Fruit fly (Drosophila melanogaster) whole organism, embryonic: Measurements from ENCODE around the gene CG14664.

Experiments
- CG10147 ChIP-seq: fragments of 200-800 bp; sonication (Bioruptor generic); optimal IDR thresholded peaks from 2 replicates; lab custom pipeline; 2019; ENCODE audit warnings: missing biosample characterization, mild to moderate bottlenecking, missing genetic modification characterization, moderate library complexity
- CG10209 ChIP-seq: fragments of 200-800 bp; sonication (Bioruptor generic); optimal IDR thresholded peaks from 3 replicates; lab custom pipeline; 2017; ENCODE audit warnings: missing biosample characterization, mild to moderate bottlenecking, missing genetic modification characterization, missing genetic modification reagents
- CG10979 ChIP-seq: fragments of 200-800 bp; sonication (Bioruptor generic); optimal IDR thresholded peaks from 2 replicates; lab custom pipeline; 2018; ENCODE audit warnings: missing biosample characterization, mild to moderate bottlenecking, missing genetic modification characterization, moderate library complexity
- CG12104 ChIP-seq: fragments of 200-800 bp; sonication (Bioruptor generic); optimal IDR thresholded peaks from 3 replicates; lab custom pipeline; 2016; ENCODE audit warnings: missing biosample characterization, missing genetic modification characterization
- CG12769 ChIP-seq: fragments of 200-800 bp; sonication (Bioruptor generic); optimal IDR thresholded peaks from 2 replicates; lab custom pipeline; 2019; ENCODE audit warnings: missing biosample characterization, mild to moderate bottlenecking, missing genetic modification characterization, moderate library complexity
- CG13296 ChIP-seq: fragments of 200-800 bp; sonication (Bioruptor generic); optimal IDR thresholded peaks from 3 replicates; lab custom pipeline; 2018; ENCODE audit warnings: missing biosample characterization, mild to moderate bottlenecking, missing genetic modification characterization
- CG13775 ChIP-seq: fragments of 200-800 bp; sonication (Bioruptor generic); optimal IDR thresholded peaks from 3 replicates; lab custom pipeline; 2017; ENCODE audit warnings: missing biosample characterization, mild to moderate bottlenecking, missing genetic modification characterization
- CG1603 ChIP-seq: fragments of 200-800 bp; sonication (Bioruptor generic); optimal IDR thresholded peaks from 2 replicates; lab custom pipeline; 2019; ENCODE audit warnings: missing biosample characterization, mild to moderate bottlenecking, missing genetic modification characterization, moderate library complexity
- CG17359 ChIP-seq: fragments of 200-800 bp; sonication (Bioruptor generic); optimal IDR thresholded peaks from 3 replicates; lab custom pipeline; 2018; ENCODE audit warnings: missing biosample characterization, mild to moderate bottlenecking, missing genetic modification characterization, moderate library complexity
- CG17568 ChIP-seq: fragments of 200-800 bp; sonication (Bioruptor generic); optimal IDR thresholded peaks from 2 replicates; lab custom pipeline; 2018; ENCODE audit warnings: missing biosample characterization, mild to moderate bottlenecking, missing genetic modification characterization, moderate library complexity
- CG2116 ChIP-seq: fragments of 200-800 bp; sonication (Bioruptor generic); optimal IDR thresholded peaks from 3 replicates; lab custom pipeline; 2018; ENCODE audit warnings: missing biosample characterization, mild to moderate bottlenecking, missing genetic modification characterization
- CG2199 ChIP-seq: fragments of 200-800 bp; sonication (Bioruptor generic); IDR thresholded peaks from 3 replicates; pipeline ENCODE4 v1.3.6; 2022; ENCODE audit warnings: missing biosample characterization, missing genetic modification characterization
- CG30431 ChIP-seq: fragments of 200-800 bp; sonication (Bioruptor generic); optimal IDR thresholded peaks from 2 replicates; lab custom pipeline; 2017; ENCODE audit warnings: missing biosample characterization, missing genetic modification characterization
- CG3847 ChIP-seq: fragments of 200-800 bp; sonication (Bioruptor generic); IDR thresholded peaks from 2 replicates; pipeline ENCODE4 v1.3.6; 2022; ENCODE audit warnings: missing biosample characterization, missing genetic modification characterization
- CG4328 ChIP-seq: fragments of 200-800 bp; sonication (Bioruptor generic); optimal IDR thresholded peaks from 3 replicates; lab custom pipeline; 2017; ENCODE audit warnings: missing biosample characterization, missing genetic modification reagents, missing genetic modification characterization
- CG4424 ChIP-seq: fragments of 200-800 bp; sonication (Bioruptor generic); optimal IDR thresholded peaks from 3 replicates; lab custom pipeline; 2016; ENCODE audit warnings: missing biosample characterization, missing genetic modification characterization
- CG7271 ChIP-seq: fragments of 200-800 bp; sonication (Bioruptor generic); optimal IDR thresholded peaks from 2 replicates; lab custom pipeline; 2018; ENCODE audit warnings: missing biosample characterization, mild to moderate bottlenecking, missing genetic modification characterization, moderate library complexity
- CG7928 ChIP-seq: fragments of 200-800 bp; sonication (Bioruptor generic); optimal IDR thresholded peaks from 2 replicates; lab custom pipeline; 2017; ENCODE audit warnings: missing biosample characterization, mild to moderate bottlenecking, missing genetic modification characterization
- CG8290 ChIP-seq, 3 experiments: fragments of 200-800 bp; sonication (Bioruptor generic); optimal IDR thresholded peaks; 2 replicates each; lab custom pipeline; 2016 to 2019; ENCODE audit warnings: missing biosample characterization in 3 of 3, missing genetic modification characterization in 3 of 3, mild to moderate bottlenecking in 2 of 3, moderate library complexity in 1 of 3
- CG8944 ChIP-seq: fragments of 200-800 bp; sonication (Bioruptor generic); optimal IDR thresholded peaks from 3 replicates; lab custom pipeline; 2016; ENCODE audit warnings: missing biosample characterization, missing genetic modification characterization
- CG9876 ChIP-seq: fragments of 200-800 bp; sonication (Bioruptor generic); optimal IDR thresholded peaks from 2 replicates; lab custom pipeline; 2016; ENCODE audit warnings: missing biosample characterization, missing genetic modification characterization
- D19B ChIP-seq: fragments of 200-800 bp; sonication (Bioruptor generic); optimal IDR thresholded peaks from 2 replicates; lab custom pipeline; 2017; ENCODE audit warnings: missing biosample characterization, mild to moderate bottlenecking, missing genetic modification characterization
- Dek ChIP-seq: fragments of 200-800 bp; sonication (Bioruptor generic); optimal IDR thresholded peaks from 3 replicates; lab custom pipeline; 2019; ENCODE audit warnings: missing biosample characterization, mild to moderate bottlenecking, missing genetic modification characterization, moderate library complexity
- HmgZ ChIP-seq: fragments of 200-800 bp; sonication (Bioruptor generic); optimal IDR thresholded peaks from 2 replicates; lab custom pipeline; 2018; ENCODE audit warnings: missing biosample characterization, mild to moderate bottlenecking, missing genetic modification characterization
- NC2α ChIP-seq: fragments of 200-800 bp; sonication (Bioruptor generic); optimal IDR thresholded peaks from 2 replicates; lab custom pipeline; 2016; ENCODE audit warnings: missing biosample characterization, missing genetic modification characterization
- Oli ChIP-seq: fragments of 200-800 bp; sonication (Bioruptor generic); optimal IDR thresholded peaks from 2 replicates; lab custom pipeline; 2018; ENCODE audit warnings: missing biosample characterization, mild to moderate bottlenecking, missing genetic modification characterization, moderate library complexity
- Rfx ChIP-seq: fragments of 200-800 bp; sonication (Bioruptor generic); IDR thresholded peaks from 2 replicates; pipeline ENCODE4 v1.3.6; 2022; ENCODE audit warnings: missing biosample characterization, missing genetic modification characterization
- Spps ChIP-seq: fragments of 200-800 bp; sonication (Bioruptor generic); optimal IDR thresholded peaks from 2 replicates; lab custom pipeline; 2018; ENCODE audit warnings: missing biosample characterization, mild to moderate bottlenecking, missing genetic modification characterization
- Sry-δ ChIP-seq: fragments of 200-800 bp; sonication (Bioruptor generic); optimal IDR thresholded peaks from 2 replicates; lab custom pipeline; 2016; ENCODE audit warnings: missing biosample characterization, missing genetic modification characterization
- Taf1 ChIP-seq: fragments of 200-800 bp; sonication (Bioruptor generic); IDR thresholded peaks from 2 replicates; pipeline ENCODE4 v1.3.6; 2022; ENCODE audit warnings: missing biosample characterization, missing genetic modification characterization
- Trl ChIP-seq, 3 experiments: fragments of >200 bp in 2 of 3; fragments of 200-800 bp in 1 of 3; sonication (Bioruptor generic) in 1 of 3; optimal IDR thresholded peaks; 2 replicates in 1 of 3; 3 replicates in 2 of 3; lab custom pipeline; 2016 to 2017; ENCODE audit warnings: missing biosample characterization in 1 of 3, missing genetic modification characterization in 1 of 3
- bab2 ChIP-seq: fragments of 200-800 bp; sonication (Bioruptor generic); optimal IDR thresholded peaks from 2 replicates; lab custom pipeline; 2016; ENCODE audit warnings: missing biosample characterization, missing genetic modification characterization
- cas ChIP-seq: fragments of 200-800 bp; sonication (Bioruptor generic); IDR thresholded peaks from 2 replicates; pipeline ENCODE4 v1.3.6; 2022; ENCODE audit warnings: missing biosample characterization, missing genetic modification characterization
- cwo ChIP-seq: fragments of 200-800 bp; sonication (Bioruptor generic); optimal IDR thresholded peaks from 3 replicates; lab custom pipeline; 2017; ENCODE audit warnings: missing biosample characterization, missing genetic modification characterization, mild to moderate bottlenecking, moderate library complexity, missing genetic modification reagents
- disco-r ChIP-seq: fragments of 200-800 bp; sonication (Bioruptor generic); optimal IDR thresholded peaks from 2 replicates; lab custom pipeline; 2016; ENCODE audit warnings: missing biosample characterization, missing genetic modification characterization
- dmrt11E ChIP-seq: fragments of 200-800 bp; sonication (Bioruptor generic); optimal IDR thresholded peaks from 3 replicates; lab custom pipeline; 2018; ENCODE audit warnings: missing biosample characterization, mild to moderate bottlenecking, missing genetic modification characterization, moderate library complexity
- fd3F ChIP-seq: fragments of 200-800 bp; sonication (Bioruptor generic); optimal IDR thresholded peaks from 2 replicates; lab custom pipeline; 2018; ENCODE audit warnings: missing biosample characterization, mild to moderate bottlenecking, missing genetic modification characterization, moderate library complexity
- h ChIP-seq: fragments of >200 bp; optimal IDR thresholded peaks from 2 replicates; lab custom pipeline; 2017
- kay ChIP-seq: fragments of 200-800 bp; sonication (Bioruptor generic); optimal IDR thresholded peaks from 2 replicates; lab custom pipeline; 2016; ENCODE audit warnings: missing biosample characterization, missing genetic modification characterization
- pan ChIP-seq, 4 experiments: fragments of >200 bp in 3 of 4; fragments of 200-800 bp in 1 of 4; sonication (Bioruptor generic) in 1 of 4; optimal IDR thresholded peaks in 3 of 4; IDR thresholded peaks in 1 of 4; 2 replicates each; pipeline versions ENCODE4 v1.3.6 to Lab custom; 2017 to 2022; ENCODE audit warnings: missing biosample characterization in 2 of 4, missing genetic modification characterization in 2 of 4, mixed read lengths in 1 of 4
- sens ChIP-seq: fragments of 200-800 bp; sonication (Bioruptor generic); peaks from one replicate; lab custom pipeline; 2016; ENCODE audit warnings: missing biosample characterization, missing genetic modification characterization
- shn ChIP-seq: fragments of 200-800 bp; sonication (Bioruptor generic); optimal IDR thresholded peaks from 3 replicates; lab custom pipeline; 2016; ENCODE audit warnings: missing biosample characterization, missing genetic modification characterization
- slp2 ChIP-seq: fragments of 200-800 bp; sonication (Bioruptor generic); optimal IDR thresholded peaks from 2 replicates; lab custom pipeline; 2016; ENCODE audit warnings: missing biosample characterization, missing genetic modification characterization
- tap ChIP-seq: fragments of 200-800 bp; optimal IDR thresholded peaks from 3 replicates; lab custom pipeline; 2019; ENCODE audit warnings: missing biosample characterization, mild to moderate bottlenecking, missing genetic modification characterization, moderate library complexity
- tx ChIP-seq: fragments of 200-800 bp; sonication (Bioruptor generic); optimal IDR thresholded peaks from 2 replicates; lab custom pipeline; 2016; ENCODE audit warnings: missing biosample characterization, missing genetic modification characterization
- vvl ChIP-seq: fragments of 200-800 bp; sonication (Bioruptor generic); IDR thresholded peaks from 2 replicates; pipeline ENCODE4 v1.3.6; 2022; ENCODE audit warnings: missing biosample characterization, missing genetic modification characterization
- wor ChIP-seq: fragments of 200-800 bp; sonication (Bioruptor generic); IDR thresholded peaks from 2 replicates; pipeline ENCODE4 v1.3.6; 2022; ENCODE audit warnings: missing biosample characterization, missing genetic modification characterization

The CG14664 gene

DNA sequence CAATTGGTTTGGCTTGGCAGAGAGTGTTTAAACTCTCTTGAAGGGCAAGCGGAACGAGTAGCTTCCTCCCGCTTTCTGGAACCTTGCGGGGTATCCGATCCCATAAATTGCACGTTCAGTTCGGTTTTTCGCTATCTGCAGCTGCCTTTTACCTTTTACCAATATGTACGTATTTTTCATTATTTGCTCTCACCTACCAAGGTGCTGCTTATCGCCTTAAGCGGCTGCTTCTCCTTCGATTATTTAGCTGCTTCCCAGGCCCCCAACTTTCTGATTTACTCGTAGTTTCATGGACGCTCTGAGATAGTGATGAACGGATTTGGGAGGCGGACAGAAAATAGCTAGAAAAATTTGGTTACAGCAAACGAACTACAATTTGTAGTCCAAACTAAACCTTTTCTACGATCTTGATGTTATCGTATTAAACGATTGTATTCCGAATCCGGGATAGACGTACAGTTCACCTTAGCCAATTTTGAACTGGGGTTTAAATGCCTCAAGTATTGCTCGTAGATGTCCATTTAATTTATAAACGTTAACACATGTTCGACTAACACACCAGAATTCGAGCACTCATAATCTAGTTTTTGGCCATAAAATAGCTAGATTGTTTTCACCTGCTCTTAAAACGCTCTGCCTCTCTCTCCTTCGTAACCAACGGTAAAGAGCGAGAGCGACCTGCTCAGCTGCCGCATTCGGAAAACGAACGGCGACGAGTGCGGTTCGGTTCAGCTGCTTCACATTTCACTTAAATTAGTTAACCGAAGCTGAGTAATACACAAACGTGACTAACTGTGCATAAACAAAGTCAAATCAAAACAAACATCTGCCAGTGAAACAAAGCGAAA is 40.5 kb downstream of the CG14664 start (continued):
- TF ChIP-seq Oli (tag; lab: Kevin White, UChicago) (peak; percentile 45), shn (peak; percentile 71), CG30431 (no peak), cas (GFP tag; lab: Robert Waterston, UW) (no peak), CG4328 (peak; percentile 34), h (no peak), CG10979 (tag; lab: Kevin White, UChicago) (peak; percentile 23), tap (tag; lab: Kevin White, UChicago) (peak; percentile 40), CG8944 (GFP tag; lab: Kevin White, UChicago) (no peak), CG12769 (tag; lab: Kevin White, UChicago) (peak; percentile 28), tx (GFP tag; lab: Kevin White, UChicago) (peak; percentile 4), CG4424 (peak; percentile 28), CG9876 (GFP tag; lab: Kevin White, UChicago) (peak; percentile 45), dmrt11E (tag; lab: Kevin White, UChicago) (peak; percentile 19), CG10147 (GFP tag; lab: Kevin White, UChicago) (peak; percentile 58), CG13296 (GFP tag; lab: Kevin White, UChicago) (peak; percentile 54), CG2199 (0 out of 3 replicates have a peak, but pooled peaks have one; percentile 59), HmgZ (peak; percentile 44), slp2 (GFP tag; lab: Kevin White, UChicago) (peak; percentile 24), disco-r (GFP tag; lab: Kevin White, UChicago) (peak; percentile 14), CG8290 (GFP tag; optimal IDR thresholded peaks at IDR 0.05; lab: Kevin White, UChicago) (peak; percentile 9), CG8290 (tag; optimal IDR thresholded peaks at IDR 0.05; lab: Kevin White, UChicago) (peak in 1 of 2 experiments; percentile 49), Trl (optimal IDR thresholded peaks at IDR 0.05; lab: Kevin White, UChicago) (peak; percentile 84 to 87), Trl (GFP tag; optimal IDR thresholded peaks at IDR 0.05; lab: Kevin White, UChicago) (peak; percentile 16), Taf1 (GFP tag; lab: Robert Waterston, UW) (0 out of 2 replicates have a peak, but pooled peaks have one; percentile 9), CG7928 (GFP tag; lab: Kevin White, UChicago) (no peak), Rfx (GFP tag; lab: Robert Waterston, UW) (peak; percentile 49; the same call in 1 of the 2 replicates), D19B (GFP tag; lab: Kevin White, UChicago) (peak; percentile 39), CG17359 (peak; percentile 18), CG13775 (peak; percentile 42), vvl (GFP tag; lab: Robert Waterston, UW) (peak; percentile 53), CG7271 (tag; lab: Kevin White, UChicago) (no peak), sens (peak; percentile 86), CG1603 (tag; lab: Kevin White, UChicago) (peak; percentile 42), kay (GFP tag; lab: Kevin White, UChicago) (peak; percentile 43), wor (GFP tag; lab: Robert Waterston, UW) (no peak), CG3847 (GFP tag; lab: Robert Waterston, UW) (0 out of 2 replicates have a peak, but pooled peaks have one; percentile 27), cwo (GFP tag; lab: Kevin White, UChicago) (peak; percentile 61), Spps (tag; lab: Kevin White, UChicago) (no peak), fd3F (peak; percentile 13), CG2116 (peak; percentile 32), CG17568 (peak; percentile 40), bab2 (no peak), NC2α (GFP tag; lab: Kevin White, UChicago) (peak; percentile 49), CG12104 (GFP tag; lab: Kevin White, UChicago) (peak; percentile 32), Sry-δ (GFP tag; lab: Kevin White, UChicago) (peak; percentile 16), CG10209 (GFP tag; lab: Kevin White, UChicago) (peak; percentile 37), pan (optimal IDR thresholded peaks at IDR 0.05; lab: Kevin White, UChicago) (no peak), pan (GFP tag; optimal IDR thresholded peaks at IDR 0.05 in 1 of 2, IDR thresholded peaks at IDR 0.05 in 1 of 2) (peak in 1 of 2 experiments; percentile 17), Dek (tag; lab: Kevin White, UChicago) (peak; percentile 42)
